Worm (Caenorhabditis elegans) whole organism, mixed stage, embryonic: ENCODE data around the gene dot-1.4.

Experiments used
- M03D4.4 ChIP-seq: sonication (generic microtip); optimal IDR thresholded peaks from 2 replicates; lab custom pipeline; 2017; ENCODE audit warnings: mild to moderate bottlenecking, missing genetic modification characterization, missing compliant biosample characterization
- bed-3 ChIP-seq: fragments of 200-800 bp; sonication (Bioruptor generic); optimal IDR thresholded peaks from 3 replicates; lab custom pipeline; 2018; ENCODE audit warnings: mild to moderate bottlenecking, missing genetic modification characterization, moderate library complexity, missing compliant biosample characterization
- blmp-1 ChIP-seq: fragments of 150-350 bp; optimal IDR thresholded peaks from 2 replicates; lab custom pipeline; 2014; ENCODE audit warnings: missing biosample characterization, missing genetic modification characterization
- ceh-39 ChIP-seq: fragments of 150-350 bp; optimal IDR thresholded peaks from 2 replicates; lab custom pipeline; 2014; ENCODE audit warnings: missing biosample characterization, missing genetic modification characterization
- ceh-43 ChIP-seq: fragments of 200-800 bp; sonication (Bioruptor generic); optimal IDR thresholded peaks from 2 replicates; lab custom pipeline; 2018; ENCODE audit warnings: mild to moderate bottlenecking, missing genetic modification characterization, moderate library complexity, missing compliant biosample characterization
- ceh-83 ChIP-seq: fragments of 200-800 bp; sonication (Bioruptor generic); optimal IDR thresholded peaks from 2 replicates; lab custom pipeline; 2018; ENCODE audit warnings: mild to moderate bottlenecking, missing genetic modification characterization, missing compliant biosample characterization
- ces-1 ChIP-seq: fragments of 150-350 bp; optimal IDR thresholded peaks from 2 replicates; lab custom pipeline; 2014; ENCODE audit warnings: missing biosample characterization, missing genetic modification reagents, missing genetic modification characterization
- cnd-1 ChIP-seq: fragments of 200-800 bp; sonication (Bioruptor generic); optimal IDR thresholded peaks from 2 replicates; lab custom pipeline; 2018; ENCODE audit warnings: mild to moderate bottlenecking, missing genetic modification characterization, missing compliant biosample characterization
- drap-1 ChIP-seq: fragments of 200-800 bp; sonication (Bioruptor generic); optimal IDR thresholded peaks from 3 replicates; lab custom pipeline; 2018; ENCODE audit warnings: mild to moderate bottlenecking, missing genetic modification characterization, missing compliant biosample characterization
- elt-1 ChIP-seq: sonication (generic microtip); optimal IDR thresholded peaks from 2 replicates; lab custom pipeline; 2017; ENCODE audit warnings: missing genetic modification characterization, mild to moderate bottlenecking, missing compliant biosample characterization, antibody characterized with exemption, moderate library complexity, borderline replicate concordance; ENCODE audit not compliant: insufficient read depth
- elt-3 ChIP-seq: fragments of 150-350 bp; optimal IDR thresholded peaks from 2 replicates; lab custom pipeline; 2014; ENCODE audit warnings: missing biosample characterization, missing genetic modification characterization
- flh-1 ChIP-seq: fragments of 200-800 bp; sonication (Bioruptor generic); optimal IDR thresholded peaks from 2 replicates; lab custom pipeline; 2018; ENCODE audit warnings: mild to moderate bottlenecking, missing genetic modification characterization, moderate library complexity, missing compliant biosample characterization
- ham-2 ChIP-seq: fragments of 200-800 bp; sonication (Bioruptor generic); optimal IDR thresholded peaks from 2 replicates; lab custom pipeline; 2018; ENCODE audit warnings: mild to moderate bottlenecking, missing genetic modification characterization, missing compliant biosample characterization
- hlh-1 ChIP-seq: fragments of 150-350 bp; optimal IDR thresholded peaks from 2 replicates; lab custom pipeline; 2014; ENCODE audit warnings: missing biosample characterization, missing genetic modification reagents, missing genetic modification characterization
- lin-13 ChIP-seq: fragments of 150-350 bp; optimal IDR thresholded peaks from 2 replicates; lab custom pipeline; 2014; ENCODE audit warnings: missing biosample characterization, missing genetic modification characterization
- lin-32 ChIP-seq: fragments of 200-800 bp; sonication (Bioruptor generic); optimal IDR thresholded peaks from 2 replicates; lab custom pipeline; 2018; ENCODE audit warnings: mild to moderate bottlenecking, missing genetic modification characterization, missing compliant biosample characterization
- lsy-2 ChIP-seq: fragments of 150-350 bp; optimal IDR thresholded peaks from 2 replicates; lab custom pipeline; 2014; ENCODE audit warnings: missing biosample characterization, missing genetic modification characterization
- mab-5 ChIP-seq: fragments of 150-350 bp; optimal IDR thresholded peaks from 2 replicates; lab custom pipeline; 2014; ENCODE audit warnings: missing biosample characterization, missing genetic modification characterization
- mep-1 ChIP-seq: fragments of 150-350 bp; optimal IDR thresholded peaks from 2 replicates; lab custom pipeline; 2017; ENCODE audit warnings: missing biosample characterization, missing genetic modification reagents, missing genetic modification characterization, inconsistent platforms
- mls-2 ChIP-seq: sonication (generic microtip); optimal IDR thresholded peaks from 2 replicates; lab custom pipeline; 2016; ENCODE audit warnings: mild to moderate bottlenecking, missing genetic modification characterization, moderate library complexity, missing compliant biosample characterization
- nhr-12 ChIP-seq: fragments of 150-350 bp; optimal IDR thresholded peaks from 2 replicates; lab custom pipeline; 2014; ENCODE audit warnings: missing biosample characterization, missing genetic modification characterization
- nhr-237 ChIP-seq: fragments of 150-350 bp; optimal IDR thresholded peaks from 2 replicates; lab custom pipeline; 2014; ENCODE audit warnings: missing biosample characterization, missing genetic modification characterization
- nhr-28 ChIP-seq: fragments of 150-350 bp; optimal IDR thresholded peaks from 2 replicates; lab custom pipeline; 2014; ENCODE audit warnings: missing biosample characterization, missing genetic modification characterization
- nhr-76 ChIP-seq: sonication (generic microtip); optimal IDR thresholded peaks from 2 replicates; lab custom pipeline; 2017; ENCODE audit warnings: missing biosample characterization, missing genetic modification characterization
- pha-4 ChIP-seq: fragments of 150-350 bp; optimal IDR thresholded peaks from 2 replicates; lab custom pipeline; 2018; ENCODE audit warnings: missing biosample characterization, missing genetic modification reagents, missing genetic modification characterization
- snpc-4 ChIP-seq: fragments of 150-350 bp; optimal IDR thresholded peaks from 2 replicates; lab custom pipeline; 2014; ENCODE audit warnings: missing biosample characterization, missing genetic modification characterization
- sptf-1 ChIP-seq: sonication (generic microtip); optimal IDR thresholded peaks from 2 replicates; lab custom pipeline; 2017; ENCODE audit warnings: mild to moderate bottlenecking, missing genetic modification characterization, moderate library complexity, missing compliant biosample characterization
- tbx-8 ChIP-seq: fragments of 200-800 bp; sonication (Bioruptor generic); optimal IDR thresholded peaks from 2 replicates; lab custom pipeline; 2018; ENCODE audit warnings: mild to moderate bottlenecking, missing genetic modification characterization, moderate library complexity, missing compliant biosample characterization
- unc-120 ChIP-seq: sonication (generic microtip); optimal IDR thresholded peaks from 2 replicates; lab custom pipeline; 2017; ENCODE audit warnings: missing genetic modification characterization, missing compliant biosample characterization; ENCODE audit not compliant: poor library complexity, severe bottlenecking
- unc-39 ChIP-seq: fragments of 150-350 bp; optimal IDR thresholded peaks from 2 replicates; lab custom pipeline; 2014; ENCODE audit warnings: missing biosample characterization, missing genetic modification characterization
- unc-62 ChIP-seq: fragments of 150-350 bp; optimal IDR thresholded peaks from 2 replicates; lab custom pipeline; 2014; ENCODE audit warnings: missing biosample characterization, missing genetic modification reagents, missing genetic modification characterization
- zip-8 ChIP-seq: fragments of 150-350 bp; optimal IDR thresholded peaks from 2 replicates; lab custom pipeline; 2014; ENCODE audit warnings: missing biosample characterization, missing genetic modification characterization

The dot-1.4 gene

DNA sequence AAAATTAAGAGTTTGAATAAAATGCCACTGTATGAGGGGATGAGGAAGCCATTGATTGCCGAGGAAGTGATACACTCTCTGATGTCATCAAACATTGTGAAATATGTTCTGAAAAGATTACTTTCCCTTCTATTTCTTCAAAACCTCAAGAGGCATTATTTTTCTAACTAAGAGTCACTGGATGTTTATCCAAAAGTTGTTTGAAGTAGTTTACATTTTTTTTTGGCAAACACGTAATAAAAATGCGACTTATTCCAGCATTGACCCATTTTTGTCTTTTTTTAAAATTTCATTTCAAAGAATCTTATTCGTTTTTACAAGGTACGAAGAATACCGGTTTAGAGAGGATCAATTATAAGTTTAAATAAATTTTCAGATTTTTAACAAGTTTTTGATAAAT is 24.2 kb downstream of the dot-1.4 start, which contains the start of gene Y62H9A.11:
TSS of gene Y62H9A.11 (minus strand) at position 101 of the 400 bp plus-strand sequence.
- TF ChIP-seq ceh-39 (tag; lab: Kevin White, UChicago) (no peak), M03D4.4 (no peak), bed-3 (GFP tag; lab: Kevin White, UChicago) (no peak), unc-62 (GFP tag; lab: Kevin White, UChicago) (no peak), cnd-1 (tag; lab: Kevin White, UChicago) (no peak), drap-1 (GFP tag; lab: Kevin White, UChicago) (no peak), snpc-4 (no peak), lin-32 (GFP tag; lab: Kevin White, UChicago) (no peak), ceh-43 (GFP tag; lab: Kevin White, UChicago) (no peak), mep-1 (tag; lab: Kevin White, UChicago) (no peak), tbx-8 (no peak), hlh-1 (tag; lab: Kevin White, UChicago) (no peak), nhr-237 (tag; lab: Kevin White, UChicago) (no peak), lsy-2 (tag; lab: Kevin White, UChicago) (no peak), ceh-83 (GFP tag; lab: Kevin White, UChicago) (no peak), elt-3 (no peak), unc-39 (tag; lab: Kevin White, UChicago) (no peak), ham-2 (GFP tag; lab: Kevin White, UChicago) (no peak)

ce11 chrX:11906626-11907025 is 24.8 kb downstream of the dot-1.4 start:
- TF ChIP-seq unc-120 (tag; lab: Kevin White, UChicago), result no peak
- no peak for TF ChIP-seq zip-8 (tag; lab: Kevin White, UChicago)
- TF ChIP-seq bed-3 (GFP tag; lab: Kevin White, UChicago), result no peak
- TF ChIP-seq pha-4, result no peak
- TF ChIP-seq flh-1 (GFP tag; lab: Kevin White, UChicago), result no peak
- TF ChIP-seq lsy-2 (tag; lab: Kevin White, UChicago), result no peak
- TF ChIP-seq mab-5 (tag; lab: Kevin White, UChicago), result no peak
- no peak for TF ChIP-seq ham-2 (GFP tag; lab: Kevin White, UChicago)
- no peak for TF ChIP-seq hlh-1 (tag; lab: Kevin White, UChicago)
- no peak for TF ChIP-seq cnd-1 (tag; lab: Kevin White, UChicago)
- TF ChIP-seq tbx-8, result no peak
- no peak for TF ChIP-seq blmp-1 (tag; lab: Kevin White, UChicago)
- no peak for TF ChIP-seq elt-1 (tag; lab: Kevin White, UChicago)

DNA sequence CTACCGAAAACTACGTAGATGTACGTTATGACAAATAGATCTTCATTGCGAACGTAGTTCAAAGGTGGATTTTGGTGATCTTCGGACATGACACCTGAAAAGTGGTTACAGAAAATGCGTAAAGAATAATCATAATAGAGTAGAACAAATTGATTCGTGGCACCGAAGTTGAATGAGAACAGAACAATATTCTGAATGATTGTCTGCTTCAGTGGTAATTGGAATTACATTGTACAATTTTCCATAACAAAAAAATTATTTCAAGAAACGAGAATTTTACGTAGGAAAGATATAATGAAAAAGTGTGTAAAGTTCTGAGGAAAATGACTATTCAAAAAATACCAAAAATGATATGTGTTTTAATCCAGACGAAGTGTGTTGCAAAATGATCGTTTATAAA is 28.8 kb downstream of the dot-1.4 start, which contains the start of gene Y62H9A.10:
TSS of gene Y62H9A.10 (minus strand) at position 101 of the 400 bp plus-strand sequence.
- TF ChIP-seq hlh-1 (tag; lab: Kevin White, UChicago), result no peak
- no peak for TF ChIP-seq lsy-2 (tag; lab: Kevin White, UChicago)
- no peak for TF ChIP-seq nhr-12 (tag; lab: Kevin White, UChicago)
- no peak for TF ChIP-seq elt-3
- TF ChIP-seq unc-39 (tag; lab: Kevin White, UChicago), result no peak
- no peak for TF ChIP-seq lin-13 (tag; lab: Kevin White, UChicago)
- no peak for TF ChIP-seq mep-1 (tag; lab: Kevin White, UChicago)
- TF ChIP-seq, all 35 proteins: peak for 0

DNA sequence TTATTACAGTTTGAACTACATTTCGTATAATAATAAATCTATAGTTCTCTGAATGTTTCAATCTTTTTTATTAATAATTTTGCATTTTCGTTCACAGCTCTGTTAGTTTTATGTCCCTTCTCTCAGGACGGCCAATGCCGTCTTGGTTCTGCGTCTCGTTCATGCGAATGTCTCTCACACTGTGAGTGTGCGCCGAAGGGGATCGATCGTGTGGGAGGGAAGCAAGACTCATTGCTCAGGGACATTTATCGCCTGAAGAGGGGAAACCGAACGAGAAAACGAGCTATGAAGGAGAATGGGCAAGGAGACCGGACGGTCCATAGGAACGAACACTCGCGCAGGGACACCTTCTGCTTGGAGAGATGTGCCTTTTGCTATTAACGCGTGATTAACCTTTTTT is 32.4 kb downstream of the dot-1.4 start:
- TF ChIP-seq mep-1 (tag; lab: Kevin White, UChicago) (peak; percentile 15), unc-120 (tag; lab: Kevin White, UChicago) (no peak), ceh-43 (GFP tag; lab: Kevin White, UChicago) (no peak), ces-1 (GFP tag; lab: Kevin White, UChicago) (peak; percentile 27)

DNA sequence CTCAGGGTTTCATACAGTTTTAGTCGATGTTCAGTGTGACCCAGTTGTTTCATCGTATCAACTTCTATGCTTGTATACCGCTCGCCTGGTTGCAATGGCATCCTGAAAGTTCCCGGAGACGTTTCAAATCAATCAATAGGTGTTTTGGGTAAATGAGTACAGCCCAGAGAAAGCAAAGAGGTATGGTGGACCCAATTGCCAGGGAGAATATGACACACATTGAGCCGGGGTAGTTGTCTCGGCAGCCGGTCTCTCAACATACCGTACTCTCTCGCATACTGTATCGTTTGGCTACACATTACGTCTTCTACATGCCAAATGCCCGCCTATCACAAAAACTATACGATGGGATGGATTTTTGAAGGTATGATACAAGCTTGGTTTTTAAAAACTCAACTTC is 33.4 kb downstream of the dot-1.4 start, which contains the start of gene Y62H9A.9:
TSS of gene Y62H9A.9 (minus strand) at position 101 of the 400 bp plus-strand sequence.
- no peak for TF ChIP-seq nhr-237 (tag; lab: Kevin White, UChicago)
- no peak for TF ChIP-seq nhr-76 (tag; lab: Kevin White, UChicago)
- TF ChIP-seq mab-5 (tag; lab: Kevin White, UChicago), result no peak
- no peak for TF ChIP-seq drap-1 (GFP tag; lab: Kevin White, UChicago)
- TF ChIP-seq mls-2 (tag; lab: Kevin White, UChicago), result no peak
- TF ChIP-seq zip-8 (tag; lab: Kevin White, UChicago), result no peak
- no peak for TF ChIP-seq elt-3
- TF ChIP-seq sptf-1, result no peak
- TF ChIP-seq tbx-8, result no peak
- no peak for TF ChIP-seq ceh-39 (tag; lab: Kevin White, UChicago)
- TF ChIP-seq unc-120 (tag; lab: Kevin White, UChicago), result no peak
- no peak for TF ChIP-seq ham-2 (GFP tag; lab: Kevin White, UChicago)
- no peak for TF ChIP-seq unc-39 (tag; lab: Kevin White, UChicago)
- no peak for TF ChIP-seq lin-32 (GFP tag; lab: Kevin White, UChicago)
- no peak for TF ChIP-seq bed-3 (GFP tag; lab: Kevin White, UChicago)
- TF ChIP-seq nhr-12 (tag; lab: Kevin White, UChicago), result no peak
- TF ChIP-seq nhr-28 (tag; lab: Kevin White, UChicago), result no peak
